Worm (Caenorhabditis elegans): ENCODE data around the gene Y59H11AR.4.

Y59H11AR.4 gene

ce11 chrIV:8605217-8605616 lies 4.7 kb upstream of the Y59H11AR.4 start (continued):
- TF ChIP-seq ztf-11 (tag; optimal IDR thresholded peaks at IDR 0.05): no peak
- TF ChIP-seq nhr-21 (tag; optimal IDR thresholded peaks at IDR 0.05): no peak
- TF ChIP-seq ztf-4 (tag; optimal IDR thresholded peaks at IDR 0.05): no peak
- no peak for TF ChIP-seq lin-13 (GFP tag; optimal IDR thresholded peaks at IDR 0.05)
- no peak for TF ChIP-seq lin-39 (tag; optimal IDR thresholded peaks at IDR 0.05)
- TF ChIP-seq unc-62 (GFP tag; optimal IDR thresholded peaks at IDR 0.05): no peak
- no peak for TF ChIP-seq aly-2 (tag; optimal IDR thresholded peaks at IDR 0.05)
- TF ChIP-seq egl-27 (tag; optimal IDR thresholded peaks at IDR 0.05): no peak
- no peak for TF ChIP-seq nhr-12 (tag; optimal IDR thresholded peaks at IDR 0.05)
- peak; percentile 67 for TF ChIP-seq sma-9 (GFP tag; optimal IDR thresholded peaks at IDR 0.05)
- no peak for TF ChIP-seq sma-9 (tag; optimal IDR thresholded peaks at IDR 0.05)
- TF ChIP-seq mdl-1 (tag; optimal IDR thresholded peaks at IDR 0.05): no peak
- TF ChIP-seq nhr-6 (tag; optimal IDR thresholded peaks at IDR 0.05): peak; percentile 13
- no peak for TF ChIP-seq elt-3 (tag; optimal IDR thresholded peaks at IDR 0.05)
- TF ChIP-seq peb-1 (tag; optimal IDR thresholded peaks at IDR 0.05): no peak
- no peak for TF ChIP-seq mab-5 (tag; optimal IDR thresholded peaks at IDR 0.05)
- TF ChIP-seq F13H6.1 (tag; optimal IDR thresholded peaks at IDR 0.05): peak; percentile 33
- TF ChIP-seq mbf-1 (tag; optimal IDR thresholded peaks at IDR 0.05): no peak
- TF ChIP-seq Y55F3AM.14 (GFP tag; optimal IDR thresholded peaks at IDR 0.05): no peak
- no peak for TF ChIP-seq snpc-4 (tag; optimal IDR thresholded peaks at IDR 0.05)
- no peak for TF ChIP-seq elt-1 (tag; optimal IDR thresholded peaks at IDR 0.05)

DNA sequence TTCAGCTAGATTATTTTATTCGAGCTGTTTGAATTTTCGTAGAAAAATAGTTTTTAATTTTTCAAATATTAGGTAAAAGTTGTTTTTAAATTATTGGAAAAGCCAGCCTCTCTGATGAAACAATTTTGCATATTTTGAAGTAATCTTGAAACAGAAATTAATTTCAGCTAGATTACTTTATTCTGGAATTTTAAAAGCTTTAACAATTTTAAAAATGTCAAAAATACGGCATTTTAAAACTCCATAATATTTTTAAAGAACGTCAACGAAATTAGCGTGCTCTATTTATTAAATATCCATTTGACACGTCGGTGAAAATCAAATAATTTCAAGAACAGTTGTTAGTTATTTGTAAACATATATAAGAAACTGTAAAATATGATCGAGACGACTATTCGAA lies 2.3 kb upstream of the Y59H11AR.4 start, which contains the start of gene Y59H11AR.10:
Gene Y59H11AR.10 (plus strand): TSS at position 301 of the 400 bp plus-strand sequence.
- TF ChIP-seq lin-39 (tag; optimal IDR thresholded peaks at IDR 0.05) (no peak), ztf-4 (tag; optimal IDR thresholded peaks at IDR 0.05) (no peak), nhr-6 (tag; optimal IDR thresholded peaks at IDR 0.05) (no peak)

ce11 chrIV:8597504-8597903 lies 3.1 kb downstream of the Y59H11AR.4 start:
- no peak for TF ChIP-seq peb-1 (tag; optimal IDR thresholded peaks at IDR 0.05)
- TF ChIP-seq nhr-129 (tag; optimal IDR thresholded peaks at IDR 0.05): peak; percentile 24
- peak; percentile 54 for TF ChIP-seq C34F6.9 (tag; optimal IDR thresholded peaks at IDR 0.05)
- TF ChIP-seq unc-55 (GFP tag; optimal IDR thresholded peaks at IDR 0.05): peak; percentile 56
- TF ChIP-seq ceh-82 (tag; optimal IDR thresholded peaks at IDR 0.05): no peak
- no peak for TF ChIP-seq sma-3 (GFP tag; optimal IDR thresholded peaks at IDR 0.05)
- peak; percentile 13 for TF ChIP-seq gmeb-1 (tag; optimal IDR thresholded peaks at IDR 0.05)
- TF ChIP-seq lsy-2 (tag; optimal IDR thresholded peaks at IDR 0.05): peak; percentile 8 to 57
- peak; percentile 52 for TF ChIP-seq sma-9 (GFP tag; optimal IDR thresholded peaks at IDR 0.05)
- TF ChIP-seq sma-9 (tag; optimal IDR thresholded peaks at IDR 0.05): no peak
- TF ChIP-seq crh-2 (tag; optimal IDR thresholded peaks at IDR 0.05): peak; percentile 5
- peak; percentile 1 for TF ChIP-seq blmp-1 (tag; optimal IDR thresholded peaks at IDR 0.05; ENCODE audit: insufficient read depth)

DNA sequence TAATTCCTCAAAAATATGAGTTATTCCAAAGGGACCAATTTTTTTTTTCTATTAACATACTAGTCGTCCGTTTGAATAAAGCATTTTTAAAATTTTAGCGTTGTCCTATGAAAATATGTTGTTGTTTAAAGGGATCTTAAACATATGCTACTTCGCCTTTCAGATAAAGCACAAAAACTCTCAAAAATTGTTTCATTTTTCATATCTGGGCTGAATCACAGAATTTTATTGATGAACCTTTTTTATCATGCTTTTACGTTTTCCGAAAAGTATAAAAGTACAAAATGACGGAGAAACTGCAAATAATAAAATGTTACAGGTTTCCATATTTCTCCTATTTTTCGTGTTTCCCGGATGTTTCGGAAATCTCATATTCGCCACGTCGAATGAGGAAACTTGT lies 4.8 kb downstream of the Y59H11AR.4 start, which contains the start of gene clec-181:
Gene clec-181 (plus strand): TSS at position 301 of the 400 bp plus-strand sequence.
- TF ChIP-seq nhr-77 (tag; optimal IDR thresholded peaks at IDR 0.05) (no peak), nhr-237 (tag; optimal IDR thresholded peaks at IDR 0.05) (no peak), skn-1 (tag; optimal IDR thresholded peaks at IDR 0.05) (no peak), sma-3 (GFP tag; optimal IDR thresholded peaks at IDR 0.05) (no peak), nhr-10 (tag; optimal IDR thresholded peaks at IDR 0.05) (no peak), ama-1 (optimal IDR thresholded peaks at IDR 0.05) (no peak)

DNA sequence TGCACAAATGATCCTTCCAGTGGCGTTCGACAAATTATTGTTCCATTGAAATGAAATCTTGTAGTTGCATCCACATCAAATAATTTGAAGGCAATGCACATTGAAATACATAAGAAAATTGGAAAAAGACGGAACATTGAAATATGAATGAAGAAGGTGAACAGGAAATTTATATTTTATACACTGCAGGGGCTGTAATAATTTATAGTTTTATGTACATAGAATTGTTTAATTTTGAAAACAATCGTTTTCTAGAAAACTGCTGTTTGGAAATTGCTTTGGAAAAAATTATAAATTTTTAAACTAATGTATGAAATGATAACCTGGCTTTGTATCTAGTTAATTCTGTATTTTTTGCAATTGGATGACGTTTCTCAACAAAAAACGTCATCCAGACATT lies 5.2 kb downstream of the Y59H11AR.4 start, which contains the start of gene Y59H11AR.3:
Gene Y59H11AR.3 (minus strand): TSS at position 101 of the 400 bp plus-strand sequence.
- TF ChIP-seq ceh-16 (tag; optimal IDR thresholded peaks at IDR 0.05) (no peak), crh-2 (tag; optimal IDR thresholded peaks at IDR 0.05) (no peak)
